Worm (Caenorhabditis elegans) whole organism, L3 larva: Measurements from ENCODE around the gene Y54F10AR.2.
A peak's percentile ranks its signal among the peaks of the same experiment; 100 is the strongest.

Experiments
- R02D3.7 ChIP-seq: fragments of 150-350 bp; optimal IDR thresholded peaks from 2 replicates; lab custom pipeline; 2014; ENCODE audit warnings: missing biosample characterization, missing genetic modification characterization
- ZK546.5 ChIP-seq: sonication (generic microtip); optimal IDR thresholded peaks from 2 replicates; lab custom pipeline; 2017; ENCODE audit warnings: missing biosample characterization, missing genetic modification characterization
- aly-2 ChIP-seq: fragments of 150-350 bp; optimal IDR thresholded peaks from 2 replicates; lab custom pipeline; 2014; ENCODE audit warnings: missing biosample characterization, missing genetic modification characterization
- ama-1 ChIP-seq: fragments of 150-350 bp; optimal IDR thresholded peaks from 2 replicates; lab custom pipeline; 2018
- ceh-16 ChIP-seq: sonication (generic microtip); optimal IDR thresholded peaks from 2 replicates; lab custom pipeline; 2017; ENCODE audit warnings: missing biosample characterization, missing genetic modification characterization
- ceh-28 ChIP-seq: fragments of 150-350 bp; optimal IDR thresholded peaks from 2 replicates; lab custom pipeline; 2014; ENCODE audit warnings: missing biosample characterization, missing genetic modification reagents, missing genetic modification characterization
- ceh-82 ChIP-seq: fragments of 150-350 bp; optimal IDR thresholded peaks from 2 replicates; lab custom pipeline; 2014; ENCODE audit warnings: missing biosample characterization, missing genetic modification characterization
- daf-12 ChIP-seq: fragments of 150-350 bp; optimal IDR thresholded peaks from 2 replicates; lab custom pipeline; 2014; ENCODE audit warnings: missing biosample characterization, missing genetic modification reagents, missing genetic modification characterization
- egl-27 ChIP-seq: sonication (generic microtip); optimal IDR thresholded peaks from 4 replicates; lab custom pipeline; 2017; ENCODE audit warnings: missing biosample characterization, missing genetic modification reagents, missing genetic modification characterization
- egl-5 ChIP-seq: fragments of 150-350 bp; optimal IDR thresholded peaks from 2 replicates; lab custom pipeline; 2017; ENCODE audit warnings: missing biosample characterization, missing genetic modification reagents, missing genetic modification characterization, inconsistent platforms
- elt-1 ChIP-seq: fragments of 150-350 bp; optimal IDR thresholded peaks from 2 replicates; lab custom pipeline; 2014; ENCODE audit warnings: missing biosample characterization, missing genetic modification characterization
- elt-2 ChIP-seq: sonication (generic microtip); optimal IDR thresholded peaks from 2 replicates; lab custom pipeline; 2016; ENCODE audit warnings: missing genetic modification reagents, mild to moderate bottlenecking, missing genetic modification characterization, missing compliant biosample characterization
- elt-3 ChIP-seq, 3 experiments: fragments of 150-350 bp in 1 of 3; sonication (generic microtip) in 2 of 3; optimal IDR thresholded peaks; 2 replicates in 2 of 3; 4 replicates in 1 of 3; lab custom pipeline; 2014 to 2017; ENCODE audit warnings: missing biosample characterization in 3 of 3, missing genetic modification characterization in 3 of 3
- eor-1 ChIP-seq, 2 experiments: fragments of 150-350 bp; optimal IDR thresholded peaks; 2 replicates each; lab custom pipeline; 2014 to 2018; ENCODE audit warnings: missing biosample characterization in 2 of 2, missing genetic modification characterization in 2 of 2
- fkh-10 ChIP-seq: sonication (generic microtip); optimal IDR thresholded peaks from 2 replicates; lab custom pipeline; 2017; ENCODE audit warnings: missing biosample characterization, missing genetic modification reagents, missing genetic modification characterization
- fkh-2 ChIP-seq: fragments of 150-350 bp; optimal IDR thresholded peaks from 2 replicates; lab custom pipeline; 2014; ENCODE audit warnings: missing biosample characterization, missing genetic modification reagents, missing genetic modification characterization
- fos-1 ChIP-seq: fragments of 150-350 bp; optimal IDR thresholded peaks from 2 replicates; lab custom pipeline; 2014; ENCODE audit warnings: missing biosample characterization, missing genetic modification characterization
- hmg-11 ChIP-seq: sonication (generic microtip); optimal IDR thresholded peaks from 2 replicates; lab custom pipeline; 2016; ENCODE audit warnings: missing genetic modification characterization, missing compliant biosample characterization
- jun-1 ChIP-seq: fragments of 150-350 bp; optimal IDR thresholded peaks from 2 replicates; lab custom pipeline; 2014; ENCODE audit warnings: missing biosample characterization, missing genetic modification reagents, missing genetic modification characterization
- lin-15B ChIP-seq: fragments of 150-350 bp; optimal IDR thresholded peaks from 2 replicates; lab custom pipeline; 2014; ENCODE audit warnings: missing biosample characterization, missing genetic modification characterization
- lin-39 ChIP-seq: fragments of 150-350 bp; optimal IDR thresholded peaks from 2 replicates; lab custom pipeline; 2018; ENCODE audit warnings: missing biosample characterization, missing genetic modification reagents, missing genetic modification characterization
- lsy-12 ChIP-seq: sonication (generic microtip); optimal IDR thresholded peaks from 2 replicates; lab custom pipeline; 2016; ENCODE audit warnings: mild to moderate bottlenecking, missing genetic modification characterization, missing compliant biosample characterization
- mdl-1 ChIP-seq: fragments of 150-350 bp; optimal IDR thresholded peaks from 2 replicates; lab custom pipeline; 2014; ENCODE audit warnings: missing biosample characterization, missing genetic modification characterization
- mml-1 ChIP-seq: fragments of 150-350 bp; sonication (generic microtip); optimal IDR thresholded peaks from 3 replicates; lab custom pipeline; 2014; ENCODE audit warnings: missing biosample characterization, missing genetic modification characterization
- nfya-1 ChIP-seq: sonication (generic microtip); optimal IDR thresholded peaks from 2 replicates; lab custom pipeline; 2017; ENCODE audit warnings: missing genetic modification characterization, mild to moderate bottlenecking, missing compliant biosample characterization, antibody characterized with exemption, moderate library complexity; ENCODE audit not compliant: insufficient read depth
- nhr-11 ChIP-seq: fragments of 150-350 bp; optimal IDR thresholded peaks from 2 replicates; lab custom pipeline; 2014; ENCODE audit warnings: missing biosample characterization, missing genetic modification characterization
- nhr-12 ChIP-seq: fragments of 150-350 bp; optimal IDR thresholded peaks from 2 replicates; lab custom pipeline; 2014; ENCODE audit warnings: missing biosample characterization, missing genetic modification characterization
- nhr-23 ChIP-seq: fragments of 150-350 bp; optimal IDR thresholded peaks from 2 replicates; lab custom pipeline; 2014; ENCODE audit warnings: missing biosample characterization, missing genetic modification reagents, missing genetic modification characterization
- nhr-237 ChIP-seq: fragments of 150-350 bp; optimal IDR thresholded peaks from 2 replicates; lab custom pipeline; 2014; ENCODE audit warnings: missing biosample characterization, missing genetic modification characterization
- nhr-25 ChIP-seq: sonication (generic microtip); optimal IDR thresholded peaks from 2 replicates; lab custom pipeline; 2017; ENCODE audit warnings: missing biosample characterization, missing genetic modification characterization
- nhr-28 ChIP-seq: fragments of 150-350 bp; optimal IDR thresholded peaks from 2 replicates; lab custom pipeline; 2014; ENCODE audit warnings: missing biosample characterization, missing genetic modification characterization
- nhr-43 ChIP-seq: sonication (generic microtip); optimal IDR thresholded peaks from 2 replicates; lab custom pipeline; 2016; ENCODE audit warnings: mild to moderate bottlenecking, missing genetic modification characterization, missing compliant biosample characterization; ENCODE audit not compliant: poor library complexity, severe bottlenecking
- nhr-67 ChIP-seq: fragments of 150-350 bp; optimal IDR thresholded peaks from 2 replicates; lab custom pipeline; 2014; ENCODE audit warnings: missing biosample characterization, missing genetic modification characterization
- nhr-76 ChIP-seq: fragments of 150-350 bp; sonication (generic microtip); optimal IDR thresholded peaks from 5 replicates; lab custom pipeline; 2014; ENCODE audit warnings: missing biosample characterization, missing genetic modification characterization
- nhr-77 ChIP-seq: fragments of 150-350 bp; optimal IDR thresholded peaks from 2 replicates; lab custom pipeline; 2014; ENCODE audit warnings: missing biosample characterization, missing genetic modification characterization
- pha-4 ChIP-seq: fragments of 150-350 bp; optimal IDR thresholded peaks from 2 replicates; lab custom pipeline; 2014; ENCODE audit warnings: missing biosample characterization, missing genetic modification reagents, missing genetic modification characterization
- pqm-1 ChIP-seq: fragments of 150-350 bp; optimal IDR thresholded peaks from 2 replicates; lab custom pipeline; 2017; ENCODE audit warnings: missing biosample characterization, missing genetic modification characterization, inconsistent platforms
- sea-2 ChIP-seq: fragments of 150-350 bp; sonication (generic microtip); optimal IDR thresholded peaks from 4 replicates; lab custom pipeline; 2014; ENCODE audit warnings: missing biosample characterization, missing genetic modification reagents, missing genetic modification characterization
- skn-1 ChIP-seq: fragments of 150-350 bp; optimal IDR thresholded peaks from 2 replicates; lab custom pipeline; 2014; ENCODE audit warnings: missing biosample characterization, missing genetic modification characterization
- snpc-4 ChIP-seq: fragments of 150-350 bp; optimal IDR thresholded peaks from 2 replicates; lab custom pipeline; 2014; ENCODE audit warnings: missing biosample characterization, missing genetic modification characterization
- tbx-2 ChIP-seq: sonication (generic microtip); optimal IDR thresholded peaks from 2 replicates; lab custom pipeline; 2016; ENCODE audit warnings: mild to moderate bottlenecking, missing genetic modification characterization, missing compliant biosample characterization
- unc-39 ChIP-seq: sonication (generic microtip); optimal IDR thresholded peaks from 4 replicates; lab custom pipeline; 2017; ENCODE audit warnings: missing biosample characterization, missing genetic modification characterization
- unc-62 ChIP-seq: fragments of 150-350 bp; sonication (generic microtip); optimal IDR thresholded peaks from 4 replicates; lab custom pipeline; 2014; ENCODE audit warnings: missing biosample characterization, missing genetic modification reagents, missing genetic modification characterization
- zag-1 ChIP-seq: fragments of 150-350 bp; optimal IDR thresholded peaks from 2 replicates; lab custom pipeline; 2014; ENCODE audit warnings: missing biosample characterization, missing genetic modification characterization
- ztf-11 ChIP-seq: fragments of 150-350 bp; optimal IDR thresholded peaks from 2 replicates; lab custom pipeline; 2014; ENCODE audit warnings: missing biosample characterization, missing genetic modification characterization
- ztf-4 ChIP-seq: fragments of 150-350 bp; optimal IDR thresholded peaks from 2 replicates; lab custom pipeline; 2014; ENCODE audit warnings: missing biosample characterization, missing genetic modification characterization

Y54F10AR.2 gene

DNA sequence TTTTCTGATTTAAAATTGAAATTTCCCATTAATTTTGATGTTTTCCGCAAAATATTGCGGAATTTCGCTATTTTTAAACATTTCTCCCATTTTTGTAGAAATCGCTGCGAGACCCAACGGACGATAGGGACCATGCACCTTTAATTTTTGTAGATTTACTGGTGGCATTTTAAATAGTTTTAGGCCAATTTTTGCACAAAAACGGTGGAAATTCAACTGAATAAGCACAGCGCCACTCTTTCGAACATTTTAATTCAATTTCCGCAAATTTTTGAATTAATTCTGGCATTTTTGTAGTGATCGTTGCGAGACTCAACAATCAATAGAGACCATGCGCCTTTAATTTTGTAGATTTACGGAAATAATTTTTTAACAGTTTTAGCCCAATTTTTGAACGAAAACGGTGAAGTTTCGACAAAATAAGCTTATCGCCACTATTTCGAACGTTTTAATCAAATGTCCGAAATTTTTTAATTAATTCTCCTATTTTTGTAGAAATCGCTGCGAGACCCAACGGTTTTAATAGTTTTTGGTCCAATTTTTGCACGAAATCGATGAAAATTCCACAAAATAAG, 27.2 kb upstream of the Y54F10AR.2 start:
- TF ChIP-seq nhr-76 (tag; lab: Kevin White, UChicago) (no peak), R02D3.7 (no peak), pha-4 (tag; lab: Kevin White, UChicago) (no peak), sea-2 (no peak), nhr-67 (no peak), mml-1 (tag; lab: Kevin White, UChicago) (no peak), snpc-4 (no peak), eor-1 (tag; optimal IDR thresholded peaks at IDR 0.05; lab: Kevin White, UChicago) (no peak), nhr-12 (no peak), skn-1 (tag; lab: Kevin White, UChicago) (no peak), daf-12 (tag; lab: Kevin White, UChicago) (no peak), nhr-25 (tag; lab: Kevin White, UChicago) (no peak)

DNA sequence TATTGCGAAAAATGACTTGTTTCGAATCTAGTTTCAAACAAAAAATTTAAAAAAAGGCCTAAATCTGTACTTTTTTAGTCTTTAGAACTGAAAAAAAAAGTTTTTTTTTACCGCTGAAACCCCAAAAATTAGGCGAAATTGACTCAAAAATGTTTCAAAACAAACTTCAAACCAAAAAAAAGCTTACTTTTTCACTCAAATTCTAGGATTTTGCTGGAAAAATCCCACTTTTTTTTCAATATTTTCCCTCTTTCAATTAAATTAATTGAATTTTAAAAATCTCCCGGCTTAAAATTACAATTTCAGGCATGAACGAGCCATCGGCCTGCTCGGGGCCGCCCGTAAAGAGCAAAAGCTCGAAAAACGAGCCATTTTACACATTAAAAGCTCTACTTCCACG, 26.4 kb upstream of the Y54F10AR.2 start, which contains the start of gene mdt-19:
Gene mdt-19, plus strand, starts transcription at position 301 of the 400 bp plus-strand sequence.
- no peak for TF ChIP-seq snpc-4
- no peak for TF ChIP-seq nhr-67
- TF ChIP-seq elt-2 (tag; lab: Kevin White, UChicago), result no peak
- no peak for TF ChIP-seq fkh-10 (GFP tag; lab: Kevin White, UChicago)
- TF ChIP-seq unc-62 (GFP tag; lab: Kevin White, UChicago), result no peak
- TF ChIP-seq lin-15B (tag; lab: Kevin White, UChicago), result no peak
- TF ChIP-seq nhr-28 (tag; lab: Kevin White, UChicago), result no peak
- no peak for TF ChIP-seq nhr-23 (tag; lab: Kevin White, UChicago)
- TF ChIP-seq daf-12 (tag; lab: Kevin White, UChicago), result no peak
- no peak for TF ChIP-seq ztf-11
- no peak for TF ChIP-seq nhr-12
- TF ChIP-seq nhr-25 (tag; lab: Kevin White, UChicago), result no peak
- no peak for TF ChIP-seq R02D3.7
- TF ChIP-seq nhr-77 (tag; lab: Kevin White, UChicago), result no peak
- TF ChIP-seq lsy-12 (tag; lab: Kevin White, UChicago), result no peak
- TF ChIP-seq ama-1, result no peak

- TF ChIP-seq nhr-25 (tag; lab: Kevin White, UChicago) (peak; percentile 61), nhr-77 (tag; lab: Kevin White, UChicago) (peak; percentile 62), nhr-11 (tag; lab: Kevin White, UChicago) (no peak), lin-15B (tag; lab: Kevin White, UChicago) (peak; percentile 91), skn-1 (tag; lab: Kevin White, UChicago) (peak; percentile 12), eor-1 (tag; optimal IDR thresholded peaks at IDR 0.05; lab: Kevin White, UChicago) (no peak), elt-3 (tag; optimal IDR thresholded peaks at IDR 0.05; lab: Kevin White, UChicago) (no peak), elt-2 (tag; lab: Kevin White, UChicago) (peak; percentile 51), ama-1 (peak; percentile 21), mdl-1 (tag; lab: Kevin White, UChicago) (no peak), daf-12 (tag; lab: Kevin White, UChicago) (no peak), nfya-1 (tag; lab: Kevin White, UChicago) (peak; percentile 94), nhr-76 (tag; lab: Kevin White, UChicago) (peak; percentile 5), nhr-23 (tag; lab: Kevin White, UChicago) (peak; percentile 96), nhr-67 (no peak), ceh-16 (tag; lab: Kevin White, UChicago) (no peak), unc-39 (tag; lab: Kevin White, UChicago) (no peak), zag-1 (tag; lab: Kevin White, UChicago) (no peak), egl-5 (peak; percentile 88), nhr-43 (tag; lab: Kevin White, UChicago) (no peak), ceh-28 (tag; lab: Kevin White, UChicago) (peak; percentile 86), fkh-2 (no peak), ZK546.5 (tag; lab: Kevin White, UChicago) (no peak), R02D3.7 (peak; percentile 86), unc-62 (GFP tag; lab: Kevin White, UChicago) (no peak), egl-27 (tag; lab: Kevin White, UChicago) (no peak), ztf-4 (no peak), nhr-12 (no peak), snpc-4 (peak; percentile 85), hmg-11 (tag; lab: Kevin White, UChicago) (peak; percentile 96), pqm-1 (tag; lab: Kevin White, UChicago) (peak; percentile 37), fos-1 (tag; lab: Kevin White, UChicago) (no peak), tbx-2 (peak; percentile 93), elt-1 (tag; lab: Kevin White, UChicago) (peak; percentile 42), lsy-12 (tag; lab: Kevin White, UChicago) (no peak), mml-1 (tag; lab: Kevin White, UChicago) (no peak), pha-4 (tag; lab: Kevin White, UChicago) (peak; percentile 96), aly-2 (tag; lab: Kevin White, UChicago) (peak; percentile 9), jun-1 (peak; percentile 28), ceh-82 (tag; lab: Kevin White, UChicago) (peak; percentile 77), nhr-237 (tag; lab: Kevin White, UChicago) (no peak), fkh-10 (GFP tag; lab: Kevin White, UChicago) (peak; percentile 92), sea-2 (peak; percentile 90), lin-39 (tag; lab: Kevin White, UChicago) (peak; percentile 83)
Measured at ce11 chrIII:2596984-2597454, 25.7 kb upstream of the Y54F10AR.2 start, which contains the start of gene apb-1. apb-1 (minus strand) TSS chrIII:2597034.
